Fruit fly (Drosophila melanogaster): Measurements from ENCODE around the gene CG3430.

The CG3430 gene

dm6 chr2L:6967422-6968012, 10.7 kb downstream of the CG3430 start, which contains the start of gene Sumo (continued):
- TF ChIP-seq CG15479 (GFP tag; optimal IDR thresholded peaks at IDR 0.05) (no peak), Blimp-1 (GFP tag; optimal IDR thresholded peaks at IDR 0.05) (no peak), CG17385 (GFP tag; optimal IDR thresholded peaks at IDR 0.05) (no peak), p53 (GFP tag; optimal IDR thresholded peaks at IDR 0.05) (no peak), gem (tag; optimal IDR thresholded peaks at IDR 0.05) (peak; percentile 21), CG4820 (GFP tag; optimal IDR thresholded peaks at IDR 0.05) (no peak), CG7745 (tag; optimal IDR thresholded peaks at IDR 0.05) (no peak), CG14965 (GFP tag; optimal IDR thresholded peaks at IDR 0.05; ENCODE audit: borderline replicate concordance) (no peak), CG8944 (GFP tag; optimal IDR thresholded peaks at IDR 0.05) (no peak), NFAT (GFP tag; IDR thresholded peaks at IDR 0.05) (peak; percentile 86), CG4730 (GFP tag; IDR thresholded peaks at IDR 0.05) (no peak), mirr (GFP tag; optimal IDR thresholded peaks at IDR 0.05) (no peak), Fer1 (GFP tag; optimal IDR thresholded peaks at IDR 0.05) (no peak), Oli (tag; optimal IDR thresholded peaks at IDR 0.05) (peak; percentile 30), Dp (GFP tag; optimal IDR thresholded peaks at IDR 0.05) (peak; percentile 15), CG16779 (GFP tag; IDR thresholded peaks at IDR 0.05) (no peak), prd (optimal IDR thresholded peaks at IDR 0.05) (no peak), prd (GFP tag; IDR thresholded peaks at IDR 0.05) (no peak; the same call in 2 of the 3 replicates), Mad (GFP tag; optimal IDR thresholded peaks at IDR 0.05) (no peak), CG9437 (GFP tag; optimal IDR thresholded peaks at IDR 0.05) (no peak), CG6272 (GFP tag; IDR thresholded peaks at IDR 0.05) (peak; percentile 80), Ravus (GFP tag; IDR thresholded peaks at IDR 0.05) (no peak), Xbp1 (GFP tag; optimal IDR thresholded peaks at IDR 0.05) (no peak), CG34376 (GFP tag; optimal IDR thresholded peaks at IDR 0.05) (no peak), insv (GFP tag; optimal IDR thresholded peaks at IDR 0.05) (no peak), CG3847 (GFP tag; IDR thresholded peaks at IDR 0.05) (peak; percentile 47), dm (GFP tag; optimal IDR thresholded peaks at IDR 0.05) (peak; percentile 0), kay (GFP tag; optimal IDR thresholded peaks at IDR 0.05) (no peak), D19A (tag; optimal IDR thresholded peaks at IDR 0.05) (peak; percentile 9), CrebB (tag; optimal IDR thresholded peaks at IDR 0.05) (no peak), Dfd (GFP tag; optimal IDR thresholded peaks at IDR 0.05) (no peak), mld (GFP tag; IDR thresholded peaks at IDR 0.05; ENCODE audit: partially characterized antibody) (peak; percentile 100), bigmax (GFP tag; optimal IDR thresholded peaks at IDR 0.05) (no peak), h (optimal IDR thresholded peaks at IDR 0.05) (no peak), CG10209 (GFP tag; optimal IDR thresholded peaks at IDR 0.05) (no peak), inv (GFP tag; IDR thresholded peaks at IDR 0.05; ENCODE audit: partially characterized antibody) (peak; percentile 100), gsb-n (tag; optimal IDR thresholded peaks at IDR 0.05) (no peak), CG12104 (GFP tag; optimal IDR thresholded peaks at IDR 0.05) (no peak), NfI (GFP tag; optimal IDR thresholded peaks at IDR 0.05) (no peak), ash1 (GFP tag; optimal IDR thresholded peaks at IDR 0.05) (no peak), CG11398 (GFP tag; optimal IDR thresholded peaks at IDR 0.05) (no peak), HHEX (GFP tag; optimal IDR thresholded peaks at IDR 0.05) (no peak), CG6654 (GFP tag; optimal IDR thresholded peaks at IDR 0.05) (no peak), Nf-YB (GFP tag; optimal IDR thresholded peaks at IDR 0.05) (no peak), HLH54F (GFP tag; optimal IDR thresholded peaks at IDR 0.05) (no peak), Doc3 (GFP tag; IDR thresholded peaks at IDR 0.05; ENCODE audit: partially characterized antibody) (peak; percentile 80), pb (GFP tag; optimal IDR thresholded peaks at IDR 0.05) (no peak), CG13287 (GFP tag; IDR thresholded peaks at IDR 0.05; ENCODE audit: partially characterized antibody) (peak; percentile 94), gcm2 (GFP tag; optimal IDR thresholded peaks at IDR 0.05) (no peak), nom (GFP tag; optimal IDR thresholded peaks at IDR 0.05) (no peak), Dip2 (GFP tag; IDR thresholded peaks at IDR 0.05) (no peak)

Data from whole organism, embryonic.